Worm (Caenorhabditis elegans) whole organism, L2 larva: ENCODE measurements around the gene str-109.

ENCODE experiments used
- C34F6.9 ChIP-seq: fragments of 150-350 bp; optimal IDR thresholded peaks from 2 replicates; lab custom pipeline; 2014; ENCODE audit warnings: missing biosample characterization, missing genetic modification characterization
- R02D3.7 ChIP-seq: fragments of 150-350 bp; optimal IDR thresholded peaks from 2 replicates; lab custom pipeline; 2014; ENCODE audit warnings: missing biosample characterization, missing genetic modification characterization
- Y55F3AM.14 ChIP-seq: fragments of 200-800 bp; sonication (Bioruptor generic); optimal IDR thresholded peaks from 2 replicates; lab custom pipeline; 2018; ENCODE audit warnings: mild to moderate bottlenecking, missing genetic modification characterization, missing compliant biosample characterization
- ZK546.5 ChIP-seq: sonication (generic microtip); optimal IDR thresholded peaks from 2 replicates; lab custom pipeline; 2017; ENCODE audit warnings: missing biosample characterization, missing genetic modification characterization
- ceh-82 ChIP-seq: fragments of 150-350 bp; optimal IDR thresholded peaks from 2 replicates; lab custom pipeline; 2014; ENCODE audit warnings: missing biosample characterization, missing genetic modification characterization
- crh-2 ChIP-seq: sonication (generic microtip); optimal IDR thresholded peaks from 2 replicates; lab custom pipeline; 2017; ENCODE audit warnings: missing biosample characterization, missing genetic modification characterization
- dmd-4 ChIP-seq: sonication (generic microtip); optimal IDR thresholded peaks from 2 replicates; lab custom pipeline; 2017; ENCODE audit warnings: missing biosample characterization, missing genetic modification characterization
- egl-27 ChIP-seq: sonication (generic microtip); optimal IDR thresholded peaks from 3 replicates; lab custom pipeline; 2017; ENCODE audit warnings: missing biosample characterization, missing genetic modification reagents, missing genetic modification characterization
- elt-1 ChIP-seq: fragments of 150-350 bp; optimal IDR thresholded peaks from 2 replicates; lab custom pipeline; 2014; ENCODE audit warnings: missing biosample characterization, missing genetic modification characterization
- elt-3 ChIP-seq: sonication (generic microtip); optimal IDR thresholded peaks from 2 replicates; lab custom pipeline; 2017; ENCODE audit warnings: missing biosample characterization, missing genetic modification characterization
- fos-1 ChIP-seq: fragments of 150-350 bp; optimal IDR thresholded peaks from 2 replicates; lab custom pipeline; 2014; ENCODE audit warnings: missing biosample characterization, missing genetic modification characterization
- lsy-2 ChIP-seq, 2 experiments: fragments of 150-350 bp in 1 of 2; sonication (generic microtip) in 1 of 2; optimal IDR thresholded peaks; 2 replicates each; lab custom pipeline; 2014 to 2017; ENCODE audit warnings: missing biosample characterization in 2 of 2, missing genetic modification characterization in 2 of 2
- mab-5 ChIP-seq: fragments of 150-350 bp; optimal IDR thresholded peaks from 2 replicates; lab custom pipeline; 2014; ENCODE audit warnings: missing biosample characterization, missing genetic modification characterization
- mdl-1 ChIP-seq, 2 experiments: fragments of 150-350 bp in 1 of 2; sonication (generic microtip) in 1 of 2; optimal IDR thresholded peaks; 2 replicates each; lab custom pipeline; 2017; ENCODE audit warnings: missing biosample characterization in 2 of 2, missing genetic modification characterization in 2 of 2
- nhr-11 ChIP-seq: fragments of 150-350 bp; optimal IDR thresholded peaks from 2 replicates; lab custom pipeline; 2014; ENCODE audit warnings: missing biosample characterization, missing genetic modification characterization
- nhr-12 ChIP-seq: fragments of 150-350 bp; optimal IDR thresholded peaks from 2 replicates; lab custom pipeline; 2014; ENCODE audit warnings: missing biosample characterization, missing genetic modification characterization
- nhr-129 ChIP-seq: fragments of 150-350 bp; optimal IDR thresholded peaks from 2 replicates; lab custom pipeline; 2014; ENCODE audit warnings: missing biosample characterization, missing genetic modification characterization
- nhr-237 ChIP-seq: fragments of 150-350 bp; optimal IDR thresholded peaks from 2 replicates; lab custom pipeline; 2014; ENCODE audit warnings: missing biosample characterization, missing genetic modification characterization
- nhr-6 ChIP-seq: fragments of 150-350 bp; optimal IDR thresholded peaks from 2 replicates; lab custom pipeline; 2014; ENCODE audit warnings: missing biosample characterization, missing genetic modification characterization
- nhr-77 ChIP-seq: fragments of 150-350 bp; optimal IDR thresholded peaks from 2 replicates; lab custom pipeline; 2014; ENCODE audit warnings: missing biosample characterization, missing genetic modification characterization
- peb-1 ChIP-seq: fragments of 150-350 bp; optimal IDR thresholded peaks from 2 replicates; lab custom pipeline; 2014; ENCODE audit warnings: missing biosample characterization, missing genetic modification characterization
- sma-9 ChIP-seq, 2 experiments: fragments of 150-350 bp in 1 of 2; sonication (generic microtip) in 1 of 2; optimal IDR thresholded peaks; 2 replicates each; lab custom pipeline; 2014 to 2016; ENCODE audit warnings: missing genetic modification characterization in 2 of 2, mild to moderate bottlenecking in 1 of 2, missing biosample characterization in 1 of 2, missing compliant biosample characterization in 1 of 2, missing genetic modification reagents in 1 of 2, moderate library complexity in 1 of 2
- snpc-4 ChIP-seq: fragments of 150-350 bp; optimal IDR thresholded peaks from 2 replicates; lab custom pipeline; 2014; ENCODE audit warnings: missing biosample characterization, missing genetic modification characterization
- ztf-1 ChIP-seq: fragments of 200-800 bp; sonication (Bioruptor generic); conservative IDR thresholded peaks from 2 replicates; pipeline ENCODE4 v1.3.6; 2022; ENCODE audit warnings: missing genetic modification characterization, missing compliant biosample characterization
- ztf-11 ChIP-seq: sonication (generic microtip); optimal IDR thresholded peaks from 2 replicates; lab custom pipeline; 2017; ENCODE audit warnings: missing biosample characterization, missing genetic modification characterization

Gene str-109

DNA sequence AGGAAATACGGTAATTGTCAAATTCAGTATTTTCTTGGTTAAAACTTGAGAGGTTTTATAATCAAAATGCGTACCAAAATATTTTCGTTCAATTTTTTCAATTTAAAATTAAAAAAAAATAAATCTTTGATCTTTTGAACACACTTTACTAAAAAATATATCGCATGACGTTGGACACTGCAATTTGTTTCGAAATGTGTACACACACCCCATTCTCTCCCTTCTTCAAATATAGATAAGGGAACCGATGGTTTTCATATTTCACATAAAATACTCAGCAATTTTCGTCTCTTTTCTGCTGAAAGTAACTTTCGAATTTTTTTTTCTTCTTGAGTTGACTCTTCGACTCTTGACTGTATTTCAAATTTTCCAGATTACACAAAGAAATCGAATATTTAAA lies 40.6 kb downstream of the str-109 start:
- TF ChIP-seq fos-1 (tag; lab: Kevin White, UChicago) (peak; percentile 24), C34F6.9 (tag; lab: Kevin White, UChicago) (no peak)

DNA sequence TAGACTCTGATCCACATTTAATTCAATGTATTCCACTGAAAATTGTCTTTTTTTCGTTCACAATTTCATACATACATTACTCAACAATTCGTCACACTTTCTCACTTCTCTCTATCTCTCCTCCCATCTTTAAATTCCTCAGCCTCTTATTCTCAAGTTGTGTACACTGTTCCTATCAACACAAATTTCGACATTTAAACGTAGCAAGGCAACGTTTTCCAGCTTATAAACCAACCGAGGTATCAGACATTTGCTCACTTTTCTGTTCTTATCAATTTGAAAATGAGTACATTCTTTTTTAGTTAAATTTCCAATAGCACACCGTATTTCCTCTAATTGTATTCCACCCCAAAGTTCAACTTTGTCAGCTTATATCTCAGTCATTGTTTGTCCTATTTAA lies 41.1 kb downstream of the str-109 start, which contains the start of gene skr-3:
TSS of gene skr-3 (plus strand) at position 163 of the 400 bp plus-strand sequence.
- TF ChIP-seq ceh-82 (tag; lab: Kevin White, UChicago) (no peak), nhr-237 (tag; lab: Kevin White, UChicago) (no peak), fos-1 (tag; lab: Kevin White, UChicago) (peak; percentile 71), sma-9 (GFP tag; optimal IDR thresholded peaks at IDR 0.05; lab: Kevin White, UChicago) (peak; percentile 38), sma-9 (tag; optimal IDR thresholded peaks at IDR 0.05; lab: Kevin White, UChicago) (no peak)

DNA sequence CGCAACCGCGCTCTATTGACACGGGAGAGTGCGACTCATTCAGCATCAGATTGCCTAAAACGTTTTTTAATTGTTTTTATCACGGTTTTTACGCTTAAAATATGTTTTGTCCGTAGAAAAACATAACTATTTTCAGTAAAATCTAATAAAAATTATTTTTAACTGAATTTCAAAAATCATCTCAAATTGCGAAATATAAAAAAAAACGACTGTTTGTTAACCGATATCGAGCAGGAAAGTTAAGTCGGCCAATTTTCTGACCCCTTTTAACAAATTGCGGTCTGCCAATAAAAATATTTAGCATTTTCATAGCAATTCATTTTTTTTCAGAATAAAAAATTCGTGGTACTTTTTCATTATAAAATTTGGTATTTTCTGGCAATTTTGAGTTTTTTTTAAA lies 41.5 kb downstream of the str-109 start:
- TF ChIP-seq C34F6.9 (tag; lab: Kevin White, UChicago) (no peak), snpc-4 (tag; lab: Kevin White, UChicago) (no peak), mdl-1 (tag; optimal IDR thresholded peaks at IDR 0.05; lab: Kevin White, UChicago) (no peak), nhr-11 (tag; lab: Kevin White, UChicago) (no peak), peb-1 (tag; lab: Kevin White, UChicago) (no peak), crh-2 (no peak), egl-27 (no peak), nhr-237 (tag; lab: Kevin White, UChicago) (no peak)

DNA sequence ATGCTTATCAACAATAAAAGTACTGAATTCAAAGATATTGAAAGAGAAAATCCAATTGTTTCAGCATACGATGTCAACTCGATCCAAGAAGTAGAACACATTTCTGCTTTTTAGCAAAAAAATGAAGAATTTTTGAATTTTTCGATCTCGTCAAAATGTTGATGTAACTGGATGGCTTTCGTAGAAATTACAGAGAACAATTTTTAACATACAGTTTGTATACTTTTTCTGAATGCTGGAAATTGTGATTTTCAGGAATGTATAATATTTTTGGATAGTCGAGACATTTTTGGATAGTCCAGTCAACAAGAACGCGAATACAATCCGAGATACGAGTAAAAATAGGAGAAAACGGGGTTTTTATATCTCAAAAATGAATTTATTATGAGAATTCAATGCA lies 43.4 kb downstream of the str-109 start, which contains the start of gene str-103:
TSS of gene str-103 (minus strand) at position 101 of the 400 bp plus-strand sequence.
- TF ChIP-seq mab-5 (tag; lab: Kevin White, UChicago) (no peak), elt-3 (tag; lab: Kevin White, UChicago) (no peak), nhr-237 (tag; lab: Kevin White, UChicago) (no peak), egl-27 (no peak), dmd-4 (tag; lab: Kevin White, UChicago) (no peak), crh-2 (no peak)

DNA sequence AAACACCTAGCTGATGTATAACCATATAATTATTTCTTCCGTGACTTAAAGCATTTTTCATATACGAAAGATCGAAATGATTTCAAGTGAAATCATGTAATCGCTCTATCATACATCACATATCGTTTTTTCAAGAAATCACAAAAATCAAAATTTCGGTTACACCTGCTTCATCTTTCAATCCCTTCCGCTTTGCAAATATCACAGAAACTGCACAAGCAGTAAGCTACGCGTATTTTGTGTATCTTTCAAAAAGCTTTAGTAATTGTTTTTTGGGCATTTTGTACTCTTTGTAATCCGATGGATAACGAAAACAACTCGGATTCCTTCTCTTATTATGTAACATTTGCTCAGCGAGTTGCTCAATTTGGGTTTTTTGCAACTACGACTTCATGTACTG lies 46.6 kb downstream of the str-109 start, which contains the start of gene str-25:
TSS of gene str-25 (plus strand) at position 301 of the 400 bp plus-strand sequence.
- TF ChIP-seq ztf-1 (GFP tag; lab: Robert Waterston, UW) = no peak
- TF ChIP-seq ceh-82 (tag; lab: Kevin White, UChicago) = no peak
- TF ChIP-seq mdl-1 (tag; optimal IDR thresholded peaks at IDR 0.05; lab: Kevin White, UChicago) = no peak
- no peak for TF ChIP-seq Y55F3AM.14 (GFP tag; lab: Kevin White, UChicago)
- no peak for TF ChIP-seq elt-1 (tag; lab: Kevin White, UChicago)
- no peak for TF ChIP-seq ztf-11 (tag; lab: Kevin White, UChicago)
- no peak for TF ChIP-seq R02D3.7 (tag; lab: Kevin White, UChicago)
- TF ChIP-seq lsy-2 (tag; optimal IDR thresholded peaks at IDR 0.05; lab: Kevin White, UChicago) = no peak
- TF ChIP-seq nhr-11 (tag; lab: Kevin White, UChicago) = no peak
- TF ChIP-seq dmd-4 (tag; lab: Kevin White, UChicago) = no peak
- no peak for TF ChIP-seq nhr-6 (tag; lab: Kevin White, UChicago)
- TF ChIP-seq nhr-129 (tag; lab: Kevin White, UChicago) = no peak
- no peak for TF ChIP-seq nhr-77
- no peak for TF ChIP-seq crh-2
- no peak for TF ChIP-seq sma-9 (GFP tag; optimal IDR thresholded peaks at IDR 0.05; lab: Kevin White, UChicago)
- no peak for TF ChIP-seq sma-9 (tag; optimal IDR thresholded peaks at IDR 0.05; lab: Kevin White, UChicago)
- no peak for TF ChIP-seq elt-3 (tag; lab: Kevin White, UChicago)
- no peak for TF ChIP-seq nhr-12 (tag; lab: Kevin White, UChicago)

DNA sequence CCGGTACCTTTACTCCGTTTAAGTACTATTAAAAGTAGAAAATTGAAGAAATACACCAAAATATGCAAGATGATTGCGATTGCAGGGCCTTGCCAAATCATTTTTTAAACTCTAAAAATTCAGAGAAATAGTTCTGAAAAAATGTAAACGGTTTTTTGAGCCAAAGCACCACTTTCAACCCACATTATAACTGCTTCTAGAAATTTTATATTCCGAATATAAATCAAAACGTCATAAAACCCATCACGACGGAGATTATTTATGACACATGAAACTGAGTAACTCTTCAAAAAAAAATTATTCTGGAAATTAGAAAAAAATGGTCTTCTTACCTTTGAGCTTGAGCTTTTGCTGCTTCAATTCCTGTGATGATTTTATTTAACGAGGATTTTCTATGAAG lies 47.8 kb downstream of the str-109 start, which contains the start of gene srxa-16:
TSS of gene srxa-16 (minus strand) at position 101 of the 400 bp plus-strand sequence.
- TF ChIP-seq ztf-11 (tag; lab: Kevin White, UChicago) (no peak), nhr-12 (tag; lab: Kevin White, UChicago) (no peak), ZK546.5 (tag; lab: Kevin White, UChicago) (no peak), nhr-6 (tag; lab: Kevin White, UChicago) (no peak), nhr-237 (tag; lab: Kevin White, UChicago) (no peak)
